Fruit fly (Drosophila melanogaster): ENCODE results near the gene f.

Gene f

dm6 chrX:17329933-17330674 is 97.4 kb downstream of the f start (continued):
- TF ChIP-seq dati (GFP tag; IDR thresholded peaks at IDR 0.05) = no peak
- no peak for TF ChIP-seq ERR (GFP tag; optimal IDR thresholded peaks at IDR 0.05)
- no peak for TF ChIP-seq CG10431 (GFP tag; optimal IDR thresholded peaks at IDR 0.05)
- TF ChIP-seq fd102C (GFP tag; optimal IDR thresholded peaks at IDR 0.05) = no peak
- TF ChIP-seq zfh1 (GFP tag; IDR thresholded peaks at IDR 0.05) = no peak
- TF ChIP-seq Lhr (GFP tag; optimal IDR thresholded peaks at IDR 0.05) = no peak
- TF ChIP-seq CG10274 (GFP tag; optimal IDR thresholded peaks at IDR 0.05) = no peak
- no peak for TF ChIP-seq CG7745 (tag; optimal IDR thresholded peaks at IDR 0.05)
- peak; percentile 31 for TF ChIP-seq her (GFP tag; optimal IDR thresholded peaks at IDR 0.05)
- TF ChIP-seq CG11398 (GFP tag; optimal IDR thresholded peaks at IDR 0.05) = no peak
- TF ChIP-seq CG18764 (GFP tag; optimal IDR thresholded peaks at IDR 0.05) = peak; percentile 8
- TF ChIP-seq ro (GFP tag; IDR thresholded peaks at IDR 0.05) = no peak
- TF ChIP-seq CG2129 (GFP tag; IDR thresholded peaks at IDR 0.05; ENCODE audit: partially characterized antibody) = no peak
- no peak for TF ChIP-seq CG1024 (GFP tag; IDR thresholded peaks at IDR 0.05)
- TF ChIP-seq BtbVII (GFP tag; optimal IDR thresholded peaks at IDR 0.05) = peak; percentile 30
- no peak for TF ChIP-seq CG4328 (GFP tag; optimal IDR thresholded peaks at IDR 0.05)
- no peak for TF ChIP-seq TFAM (GFP tag; optimal IDR thresholded peaks at IDR 0.05)
- TF ChIP-seq CG32532 (GFP tag; IDR thresholded peaks at IDR 0.05) = peak; percentile 71
- no peak for TF ChIP-seq Scr (GFP tag; IDR thresholded peaks at IDR 0.05; ENCODE audit: partially characterized antibody)
- no peak for TF ChIP-seq Mad (GFP tag; optimal IDR thresholded peaks at IDR 0.05)
- no peak for TF ChIP-seq inv (GFP tag; IDR thresholded peaks at IDR 0.05; ENCODE audit: partially characterized antibody)
- TF ChIP-seq CG31388 (GFP tag; optimal IDR thresholded peaks at IDR 0.05) = no peak
- no peak for TF ChIP-seq crp (GFP tag; optimal IDR thresholded peaks at IDR 0.05)
- peak; percentile 14 for TF ChIP-seq fd96Cb (tag; optimal IDR thresholded peaks at IDR 0.05)
- TF ChIP-seq ci (GFP tag; IDR thresholded peaks at IDR 0.05) = no peak
- no peak for TF ChIP-seq fru (optimal IDR thresholded peaks at IDR 0.05)
- peak; percentile 80; the same call in 2 of the 3 replicates for TF ChIP-seq CG11695 (GFP tag; IDR thresholded peaks at IDR 0.05)
- peak; percentile 47 for TF ChIP-seq Hsf (GFP tag; optimal IDR thresholded peaks at IDR 0.05)
- TF ChIP-seq CG18262 (tag; optimal IDR thresholded peaks at IDR 0.05) = peak; percentile 50
- no peak for TF ChIP-seq run (tag; optimal IDR thresholded peaks at IDR 0.05)
- TF ChIP-seq Blimp-1 (GFP tag; optimal IDR thresholded peaks at IDR 0.05) = peak; percentile 20
- no peak for TF ChIP-seq Sin3A (optimal IDR thresholded peaks at IDR 0.05)
- no peak for TF ChIP-seq usp (GFP tag; optimal IDR thresholded peaks at IDR 0.05)
- TF ChIP-seq CG10321 (GFP tag; IDR thresholded peaks at IDR 0.05) = no peak
- no peak for TF ChIP-seq CG17912 (GFP tag; optimal IDR thresholded peaks at IDR 0.05)
- TF ChIP-seq Dbx (GFP tag; IDR thresholded peaks at IDR 0.05) = peak; percentile 44; the same call in 1 of the 3 replicates
- no peak for TF ChIP-seq CG13123 (GFP tag; optimal IDR thresholded peaks at IDR 0.05)
- TF ChIP-seq CG11085 (GFP tag; IDR thresholded peaks at IDR 0.05) = no peak
- no peak for TF ChIP-seq CG15601 (tag; optimal IDR thresholded peaks at IDR 0.05)
- TF ChIP-seq pfk (GFP tag; optimal IDR thresholded peaks at IDR 0.05) = no peak
- TF ChIP-seq CG13424 (tag; optimal IDR thresholded peaks at IDR 0.05) = peak; percentile 61
- no peak for TF ChIP-seq Bdp1 (GFP tag; optimal IDR thresholded peaks at IDR 0.05)
- TF ChIP-seq jigr1 (GFP tag; IDR thresholded peaks at IDR 0.05) = no peak
- TF ChIP-seq gcm (GFP tag; optimal IDR thresholded peaks at IDR 0.05) = no peak
- TF ChIP-seq B-H2 (GFP tag; optimal IDR thresholded peaks at IDR 0.05) = peak; percentile 60
- TF ChIP-seq CG1792 (GFP tag; optimal IDR thresholded peaks at IDR 0.05) = no peak
- peak; percentile 62 for TF ChIP-seq Oli (tag; optimal IDR thresholded peaks at IDR 0.05)
- no peak for TF ChIP-seq CG42726 (GFP tag; IDR thresholded peaks at IDR 0.05; ENCODE audit: partially characterized antibody)
- no peak for TF ChIP-seq C15 (GFP tag; IDR thresholded peaks at IDR 0.05)
- no peak for TF ChIP-seq ab (GFP tag; optimal IDR thresholded peaks at IDR 0.05)
- TF ChIP-seq chn (GFP tag; optimal IDR thresholded peaks at IDR 0.05) = no peak

Data from whole organism, embryonic.